Fruit fly (Drosophila melanogaster) whole organism, embryonic: ENCODE measurements around the gene CG14300.

ENCODE experiments used
- CG1024 ChIP-seq: fragments of 200-800 bp; sonication (Bioruptor generic); IDR thresholded peaks from 2 replicates; pipeline ENCODE4 v1.3.6; 2022; ENCODE audit warnings: missing biosample characterization, missing genetic modification characterization
- CG10431 ChIP-seq: fragments of 200-800 bp; sonication (Bioruptor generic); optimal IDR thresholded peaks from 3 replicates; lab custom pipeline; 2018; ENCODE audit warnings: missing biosample characterization, mild to moderate bottlenecking, missing genetic modification characterization
- CG10959 ChIP-seq: fragments of 200-800 bp; sonication (Bioruptor generic); IDR thresholded peaks from 2 replicates; pipeline ENCODE4 v1.3.6; 2022; ENCODE audit warnings: missing biosample characterization, missing genetic modification characterization
- CG12219 ChIP-seq: fragments of 200-800 bp; sonication (Bioruptor generic); optimal IDR thresholded peaks from 3 replicates; lab custom pipeline; 2018; ENCODE audit warnings: missing biosample characterization, mild to moderate bottlenecking, missing genetic modification characterization
- CG17186 ChIP-seq: fragments of 200-800 bp; sonication (Bioruptor generic); optimal IDR thresholded peaks from 3 replicates; lab custom pipeline; 2017; ENCODE audit warnings: missing biosample characterization, missing genetic modification reagents, missing genetic modification characterization
- CG17328 ChIP-seq: fragments of 200-800 bp; sonication (Bioruptor generic); IDR thresholded peaks from 2 replicates; pipeline ENCODE4 v1.3.6; 2022; ENCODE audit warnings: missing biosample characterization, missing genetic modification characterization
- CG18011 ChIP-seq: fragments of 200-800 bp; sonication (Bioruptor generic); optimal IDR thresholded peaks from 2 replicates; lab custom pipeline; 2017; ENCODE audit warnings: missing biosample characterization, missing genetic modification characterization, mild to moderate bottlenecking, moderate library complexity, missing genotype
- CG18599 ChIP-seq: fragments of 200-800 bp; sonication (Bioruptor generic); optimal IDR thresholded peaks from 3 replicates; lab custom pipeline; 2017; ENCODE audit warnings: missing biosample characterization, missing genetic modification characterization, mild to moderate bottlenecking, moderate library complexity, missing genetic modification reagents
- CG2116 ChIP-seq: fragments of 200-800 bp; sonication (Bioruptor generic); optimal IDR thresholded peaks from 3 replicates; lab custom pipeline; 2018; ENCODE audit warnings: missing biosample characterization, mild to moderate bottlenecking, missing genetic modification characterization
- CG2120 ChIP-seq: fragments of 200-800 bp; sonication (Bioruptor generic); optimal IDR thresholded peaks from 3 replicates; lab custom pipeline; 2016; ENCODE audit warnings: missing biosample characterization, missing genetic modification characterization
- CG2199 ChIP-seq: fragments of 200-800 bp; sonication (Bioruptor generic); IDR thresholded peaks from 3 replicates; pipeline ENCODE4 v1.3.6; 2022; ENCODE audit warnings: missing biosample characterization, missing genetic modification characterization
- CG2678 ChIP-seq: fragments of 200-800 bp; sonication (Bioruptor generic); optimal IDR thresholded peaks from 3 replicates; lab custom pipeline; 2019; ENCODE audit warnings: missing biosample characterization, mild to moderate bottlenecking, missing genetic modification characterization, moderate library complexity
- CG30431 ChIP-seq: fragments of 200-800 bp; sonication (Bioruptor generic); optimal IDR thresholded peaks from 2 replicates; lab custom pipeline; 2017; ENCODE audit warnings: missing biosample characterization, missing genetic modification characterization
- CG31224 ChIP-seq: fragments of 200-800 bp; sonication (Bioruptor generic); IDR thresholded peaks from 2 replicates; pipeline ENCODE4 v1.3.6; 2022; ENCODE audit warnings: missing biosample characterization, missing genetic modification characterization
- CG31365 ChIP-seq: fragments of 200-800 bp; sonication (Bioruptor generic); optimal IDR thresholded peaks from 2 replicates; lab custom pipeline; 2018; ENCODE audit warnings: missing biosample characterization, mild to moderate bottlenecking, missing genetic modification characterization
- CG3726 ChIP-seq: fragments of 200-800 bp; sonication (Bioruptor generic); IDR thresholded peaks from 3 replicates; pipeline ENCODE4, ENCODE4 v1.3.6; 2022; ENCODE audit warnings: missing biosample characterization, missing genetic modification characterization
- CG4328 ChIP-seq: fragments of 200-800 bp; sonication (Bioruptor generic); optimal IDR thresholded peaks from 3 replicates; lab custom pipeline; 2017; ENCODE audit warnings: missing biosample characterization, missing genetic modification reagents, missing genetic modification characterization
- CG4707 ChIP-seq: fragments of 200-800 bp; sonication (Bioruptor generic); optimal IDR thresholded peaks from 2 replicates; lab custom pipeline; 2018; ENCODE audit warnings: missing biosample characterization, mild to moderate bottlenecking, missing genetic modification characterization, moderate library complexity
- CG5953 ChIP-seq: fragments of 200-800 bp; sonication (Bioruptor generic); IDR thresholded peaks from 2 replicates; pipeline ENCODE4 v1.3.6; 2022; ENCODE audit warnings: missing biosample characterization, missing genetic modification characterization
- CG9609 ChIP-seq: fragments of 200-800 bp; sonication (Bioruptor generic); optimal IDR thresholded peaks from 3 replicates; lab custom pipeline; 2016; ENCODE audit warnings: missing biosample characterization, missing genetic modification characterization
- D19A ChIP-seq: fragments of 200-800 bp; optimal IDR thresholded peaks from 3 replicates; lab custom pipeline; 2019; ENCODE audit warnings: missing biosample characterization, mild to moderate bottlenecking, missing genetic modification characterization, moderate library complexity
- Deaf1 ChIP-seq: fragments of 200-800 bp; optimal IDR thresholded peaks from 3 replicates; lab custom pipeline; 2019; ENCODE audit warnings: missing biosample characterization, mild to moderate bottlenecking, missing genetic modification characterization, moderate library complexity
- Doc2 ChIP-seq: fragments of 200-800 bp; sonication (Bioruptor generic); IDR thresholded peaks from 2 replicates; pipeline ENCODE4 v1.3.6; 2022; ENCODE audit warnings: missing biosample characterization, missing genetic modification characterization
- Ets65A ChIP-seq: fragments of 200-800 bp; sonication (Bioruptor generic); peaks from one replicate; lab custom pipeline; 2016; ENCODE audit warnings: missing biosample characterization, missing genetic modification characterization
- Fer2 ChIP-seq: fragments of 200-800 bp; sonication (Bioruptor generic); optimal IDR thresholded peaks from 2 replicates; lab custom pipeline; 2018; ENCODE audit warnings: missing biosample characterization, mild to moderate bottlenecking, missing genetic modification characterization, moderate library complexity
- HHEX ChIP-seq: fragments of 200-800 bp; sonication (Bioruptor generic); optimal IDR thresholded peaks from 3 replicates; lab custom pipeline; 2017; ENCODE audit warnings: missing biosample characterization, mild to moderate bottlenecking, missing genetic modification characterization, missing genetic modification reagents
- Hand ChIP-seq: fragments of 200-800 bp; sonication (Bioruptor generic); optimal IDR thresholded peaks from 2 replicates; lab custom pipeline; 2017; ENCODE audit warnings: mild to moderate bottlenecking, missing biosample characterization, missing genetic modification reagents, missing genetic modification characterization
- Hmx ChIP-seq: fragments of 200-800 bp; sonication (Bioruptor generic); optimal IDR thresholded peaks from 2 replicates; lab custom pipeline; 2016; ENCODE audit warnings: missing biosample characterization, missing genetic modification characterization
- Mad ChIP-seq: fragments of 200-800 bp; sonication (Bioruptor generic); optimal IDR thresholded peaks from 2 replicates; lab custom pipeline; 2016; ENCODE audit warnings: missing biosample characterization, missing genetic modification characterization
- NC2β ChIP-seq: fragments of 200-800 bp; sonication (Bioruptor generic); optimal IDR thresholded peaks from 2 replicates; lab custom pipeline; 2016; ENCODE audit warnings: missing biosample characterization, missing genetic modification characterization
- Nf-YB ChIP-seq: fragments of 200-800 bp; sonication (Bioruptor generic); optimal IDR thresholded peaks from 3 replicates; lab custom pipeline; 2019; ENCODE audit warnings: missing biosample characterization, mild to moderate bottlenecking, missing genetic modification characterization, moderate library complexity
- Sry-β ChIP-seq: fragments of 200-800 bp; sonication (Bioruptor generic); optimal IDR thresholded peaks from 2 replicates; lab custom pipeline; 2018; ENCODE audit warnings: missing biosample characterization, mild to moderate bottlenecking, missing genetic modification characterization, moderate library complexity
- Usf ChIP-seq: fragments of 200-800 bp; sonication (Bioruptor generic); optimal IDR thresholded peaks from 2 replicates; lab custom pipeline; 2017; ENCODE audit warnings: missing genotype, missing biosample characterization, missing genetic modification characterization
- Vsx1 ChIP-seq: fragments of 200-800 bp; sonication (Bioruptor generic); optimal IDR thresholded peaks from 2 replicates; lab custom pipeline; 2017; ENCODE audit warnings: missing biosample characterization, mild to moderate bottlenecking, missing genetic modification characterization, missing genetic modification reagents
- cad ChIP-seq: fragments of >200 bp; optimal IDR thresholded peaks from 2 replicates; lab custom pipeline; 2017; ENCODE audit warnings: missing biosample characterization, missing genetic modification characterization
- ems ChIP-seq: fragments of 200-800 bp; sonication (Bioruptor generic); optimal IDR thresholded peaks from 3 replicates; lab custom pipeline; 2016; ENCODE audit warnings: missing biosample characterization, missing genetic modification characterization
- en ChIP-seq: fragments of 200-800 bp; sonication (Bioruptor generic); optimal IDR thresholded peaks from 2 replicates; lab custom pipeline; 2016; ENCODE audit warnings: missing biosample characterization, missing genetic modification characterization
- ewg ChIP-seq: fragments of 200-800 bp; sonication (Bioruptor generic); optimal IDR thresholded peaks from 3 replicates; lab custom pipeline; 2017; ENCODE audit warnings: mild to moderate bottlenecking, missing biosample characterization, missing genetic modification reagents, missing genetic modification characterization
- fd102C ChIP-seq: fragments of 200-800 bp; sonication (Bioruptor generic); optimal IDR thresholded peaks from 2 replicates; lab custom pipeline; 2018; ENCODE audit warnings: missing biosample characterization, mild to moderate bottlenecking, missing genetic modification characterization, moderate library complexity
- fd3F ChIP-seq: fragments of 200-800 bp; sonication (Bioruptor generic); optimal IDR thresholded peaks from 2 replicates; lab custom pipeline; 2018; ENCODE audit warnings: missing biosample characterization, mild to moderate bottlenecking, missing genetic modification characterization, moderate library complexity
- grau ChIP-seq: fragments of 200-800 bp; optimal IDR thresholded peaks from 3 replicates; lab custom pipeline; 2019; ENCODE audit warnings: missing biosample characterization, mild to moderate bottlenecking, missing genetic modification characterization, moderate library complexity
- gro ChIP-seq: fragments of 200-800 bp; sonication (Bioruptor generic); optimal IDR thresholded peaks from 2 replicates; lab custom pipeline; 2016; ENCODE audit warnings: missing biosample characterization, missing genetic modification characterization
- kah ChIP-seq: fragments of 200-800 bp; sonication (Bioruptor generic); optimal IDR thresholded peaks from 2 replicates; lab custom pipeline; 2018; ENCODE audit warnings: missing biosample characterization, mild to moderate bottlenecking, missing genetic modification characterization
- pho ChIP-seq: fragments of 200-800 bp; sonication (Bioruptor generic); optimal IDR thresholded peaks from 2 replicates; lab custom pipeline; 2016; ENCODE audit warnings: missing biosample characterization, missing genetic modification characterization
- psq ChIP-seq: fragments of 200-800 bp; sonication (Bioruptor generic); optimal IDR thresholded peaks from 2 replicates; lab custom pipeline; 2017; ENCODE audit warnings: missing biosample characterization, missing genetic modification characterization
- salm ChIP-seq: fragments of 200-800 bp; sonication (Bioruptor generic); optimal IDR thresholded peaks from 2 replicates; lab custom pipeline; 2018; ENCODE audit warnings: missing biosample characterization, mild to moderate bottlenecking, missing genetic modification characterization
- sisA ChIP-seq: fragments of 200-800 bp; sonication (Bioruptor generic); IDR thresholded peaks from 2 replicates; pipeline ENCODE4 v1.3.6; 2022; ENCODE audit warnings: missing biosample characterization, missing genetic modification characterization
- tio ChIP-seq: fragments of 200-800 bp; sonication (Bioruptor generic); optimal IDR thresholded peaks from 2 replicates; lab custom pipeline; 2017; ENCODE audit warnings: missing biosample characterization, missing genetic modification characterization, inconsistent platforms
- trh ChIP-seq: fragments of 200-800 bp; sonication (Bioruptor generic); optimal IDR thresholded peaks from 2 replicates; lab custom pipeline; 2016; ENCODE audit warnings: missing biosample characterization, missing genetic modification characterization
- wek ChIP-seq: fragments of 200-800 bp; sonication (Bioruptor generic); optimal IDR thresholded peaks from 3 replicates; lab custom pipeline; 2018; ENCODE audit warnings: missing biosample characterization, mild to moderate bottlenecking, missing genetic modification characterization, moderate library complexity

CG14300 gene

dm6 chr3R:18658945-18659642 lies 34.4 kb downstream of the CG14300 start, which contains the start of the genes CG31224 and CstF64 (continued):
- TF ChIP-seq CG30431 (GFP tag; lab: Kevin White, UChicago) (peak; percentile 56), CG4707 (no peak), CG2199 (GFP tag; lab: Robert Waterston, UW) (no peak), Hmx (GFP tag; lab: Kevin White, UChicago) (peak; percentile 64), CG31224 (GFP tag; lab: Robert Waterston, UW) (peak; percentile 91), CG17186 (peak; percentile 66), pho (peak; percentile 90), CG2116 (peak; percentile 75), ems (GFP tag; lab: Kevin White, UChicago) (peak; percentile 90), CG2678 (tag; lab: Kevin White, UChicago) (no peak), Sry-β (GFP tag; lab: Kevin White, UChicago) (peak; percentile 95), Vsx1 (GFP tag; lab: Kevin White, UChicago) (peak; percentile 22), CG18599 (GFP tag; lab: Kevin White, UChicago) (no peak), Mad (peak; percentile 93), CG4328 (GFP tag; lab: Kevin White, UChicago) (peak; percentile 68), Fer2 (tag; lab: Kevin White, UChicago) (peak; percentile 74), fd102C (GFP tag; lab: Kevin White, UChicago) (peak; percentile 15), kah (GFP tag; lab: Kevin White, UChicago) (peak; percentile 8), CG10959 (GFP tag; lab: Robert Waterston, UW) (no peak), salm (peak; percentile 36), grau (tag; lab: Kevin White, UChicago) (peak; percentile 81), CG18011 (no peak), fd3F (GFP tag; lab: Kevin White, UChicago) (peak; percentile 71), CG17328 (GFP tag; lab: Robert Waterston, UW) (peak; percentile 83), Doc2 (GFP tag; lab: Robert Waterston, UW) (peak; percentile 18; the same call in 1 of the 2 replicates), CG9609 (GFP tag; lab: Kevin White, UChicago) (peak; percentile 83), en (GFP tag; lab: Kevin White, UChicago) (peak; percentile 47), CG5953 (GFP tag; lab: Robert Waterston, UW) (peak; percentile 55; the same call in 1 of the 2 replicates), CG12219 (peak; percentile 42), CG1024 (GFP tag; lab: Robert Waterston, UW) (peak; percentile 45; the same call in 1 of the 2 replicates), wek (GFP tag; lab: Kevin White, UChicago) (no peak), CG10431 (GFP tag; lab: Kevin White, UChicago) (peak; percentile 46), cad (GFP tag; lab: Kevin White, UChicago) (no peak), CG2120 (GFP tag; lab: Kevin White, UChicago) (peak; percentile 95), Nf-YB (GFP tag; lab: Kevin White, UChicago) (peak; percentile 63), Deaf1 (tag; lab: Kevin White, UChicago) (no peak), NC2β (GFP tag; lab: Kevin White, UChicago) (peak; percentile 88), CG31365 (tag; lab: Kevin White, UChicago) (peak; percentile 25), trh (GFP tag; lab: Kevin White, UChicago) (peak; percentile 58), D19A (tag; lab: Kevin White, UChicago) (no peak), tio (GFP tag; lab: Kevin White, UChicago) (no peak), sisA (GFP tag; lab: Robert Waterston, UW) (peak; percentile 78), Usf (GFP tag; lab: Kevin White, UChicago) (peak; percentile 59), HHEX (GFP tag; lab: Kevin White, UChicago) (peak; percentile 85), Ets65A (peak; percentile 99), ewg (peak; percentile 70), Hand (GFP tag; lab: Kevin White, UChicago) (no peak), gro (GFP tag; lab: Kevin White, UChicago) (peak; percentile 83), CG3726 (peak; percentile 64; the same call in 2 of the 3 replicates), psq (GFP tag; lab: Kevin White, UChicago) (peak; percentile 40)
